Worm (Caenorhabditis elegans) whole organism, midembryonic: Measurements from ENCODE around the gene sri-29.

ENCODE experiments used
- flt-1 ChIP-seq: fragments of 200-800 bp; sonication (Bioruptor generic); IDR thresholded peaks from 2 replicates; pipeline ENCODE4 v1.3.6; 2022; ENCODE audit warnings: missing genetic modification characterization, missing compliant biosample characterization
- klf-2 ChIP-seq: fragments of 200-800 bp; sonication (Bioruptor generic); conservative IDR thresholded peaks from 2 replicates; pipeline ENCODE4 v1.3.6; 2022; ENCODE audit warnings: missing genetic modification reagents, missing genetic modification characterization, missing compliant biosample characterization
- med-1 ChIP-seq: sonication (generic microtip); optimal IDR thresholded peaks from 2 replicates; lab custom pipeline; 2017; ENCODE audit warnings: missing genetic modification characterization, mild to moderate bottlenecking, missing compliant biosample characterization, antibody characterized with exemption, missing genetic modification reagents; ENCODE audit not compliant: insufficient read depth
- tab-1 ChIP-seq: fragments of 200-800 bp; sonication (Bioruptor generic); IDR thresholded peaks from 2 replicates; pipeline ENCODE4 v1.3.6; 2022; ENCODE audit warnings: missing genetic modification characterization, missing compliant biosample characterization
- ztf-23 ChIP-seq: fragments of 200-800 bp; sonication (Bioruptor generic); IDR thresholded peaks from 2 replicates; pipeline ENCODE4 v1.3.6; 2022; ENCODE audit warnings: missing genetic modification reagents, missing genetic modification characterization, missing compliant biosample characterization
- ztf-29 ChIP-seq: fragments of 200-800 bp; sonication (Bioruptor generic); IDR thresholded peaks from 2 replicates; pipeline ENCODE4 v1.3.6; 2022; ENCODE audit warnings: missing genetic modification reagents, missing genetic modification characterization, missing compliant biosample characterization

ce11 chrII:3012133-3012532 lies 32.0 kb upstream of the sri-29 start, which contains the start of gene C41H7.9:
- TF ChIP-seq ztf-23 (GFP tag; lab: Robert Waterston, UW) (no peak), klf-2 (GFP tag; lab: Robert Waterston, UW) (no peak), ztf-29 (GFP tag; lab: Robert Waterston, UW) (no peak), flt-1 (GFP tag; lab: Robert Waterston, UW) (no peak), med-1 (GFP tag; lab: Kevin White, UChicago) (no peak), tab-1 (no peak)
